Worm (Caenorhabditis elegans): Measurements from ENCODE around the gene C54C6.5.

DNA sequence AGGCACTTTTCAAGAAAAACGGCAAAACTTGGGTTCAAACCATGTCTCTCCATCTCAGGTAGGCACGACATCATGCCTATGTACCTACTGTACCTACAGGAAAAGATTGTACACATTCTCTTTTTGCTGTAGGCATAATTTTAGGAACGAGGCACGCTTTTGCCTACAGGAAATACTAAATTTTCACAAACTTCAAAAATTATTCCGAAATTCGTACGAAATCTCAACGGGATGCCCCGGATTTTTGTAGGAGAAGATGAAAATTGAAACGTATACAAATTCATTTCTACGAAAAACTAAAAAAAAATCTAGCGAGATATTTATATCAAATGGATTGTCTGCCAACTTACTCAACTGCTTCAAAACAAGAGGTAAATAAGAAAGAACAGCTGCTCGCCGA, 1.6 kb downstream of the C54C6.5 start, which contains the start of gene C54C6.11:
- TF ChIP-seq flt-1 (GFP tag; IDR thresholded peaks at IDR 0.05) (no peak), tra-4 (tag; optimal IDR thresholded peaks at IDR 0.05) (no peak), tbx-11 (GFP tag; IDR thresholded peaks at IDR 0.05) (no peak), ceh-36 (tag; optimal IDR thresholded peaks at IDR 0.05) (no peak), F13C5.2 (tag; optimal IDR thresholded peaks at IDR 0.05) (no peak), ama-1 (optimal IDR thresholded peaks at IDR 0.05) (no peak), pes-1 (GFP tag; IDR thresholded peaks at IDR 0.05) (no peak), sea-1 (GFP tag; conservative IDR thresholded peaks at IDR 0.05) (no peak), aly-1 (tag; optimal IDR thresholded peaks at IDR 0.05) (no peak), hmbx-1 (tag; optimal IDR thresholded peaks at IDR 0.05) (no peak), tbx-37 (GFP tag; conservative IDR thresholded peaks at IDR 0.05) (no peak), hmg-4 (GFP tag; optimal IDR thresholded peaks at IDR 0.05) (no peak), ceh-13 (GFP tag; optimal IDR thresholded peaks at IDR 0.05) (no peak)

Data from whole organism, early embryonic.